Fruit fly (Drosophila melanogaster) S2 (cell line): ENCODE results near the gene Traf6.

Experiments used
- CG8478 ChIP-seq: fragments of >200 bp; optimal IDR thresholded peaks from 2 replicates; lab custom pipeline; 2018
- CTCF ChIP-seq, 2 experiments: fragments of >200 bp; optimal IDR thresholded peaks; 2 replicates each; lab custom pipeline; 2018

DNA sequence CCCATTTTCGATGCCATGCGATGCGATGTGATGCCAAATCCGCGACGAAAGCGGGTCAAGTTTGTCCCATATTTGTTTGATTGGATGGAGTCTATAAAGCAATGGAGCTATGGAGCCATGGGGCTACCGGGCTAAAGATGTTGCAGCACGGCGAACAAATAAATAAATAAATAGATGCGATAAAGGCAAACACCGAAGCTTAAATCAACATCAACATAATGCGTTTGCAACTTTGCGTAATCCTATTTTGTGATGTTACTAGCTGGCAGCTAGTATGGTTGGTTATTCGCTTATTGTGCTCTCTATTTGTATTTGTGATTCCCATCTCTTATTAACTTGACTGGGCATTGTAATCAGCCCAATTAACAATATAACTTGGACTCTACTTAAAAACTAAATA lies 29.1 kb downstream of the Traf6 start:
- TF ChIP-seq CTCF (optimal IDR thresholded peaks at IDR 0.05; lab: Kevin White, UChicago) (no peak), CG8478 (lab: Kevin White, UChicago) (no peak)
